Fruit fly (Drosophila melanogaster): ENCODE data around the gene CG6333.

Gene CG6333

DNA sequence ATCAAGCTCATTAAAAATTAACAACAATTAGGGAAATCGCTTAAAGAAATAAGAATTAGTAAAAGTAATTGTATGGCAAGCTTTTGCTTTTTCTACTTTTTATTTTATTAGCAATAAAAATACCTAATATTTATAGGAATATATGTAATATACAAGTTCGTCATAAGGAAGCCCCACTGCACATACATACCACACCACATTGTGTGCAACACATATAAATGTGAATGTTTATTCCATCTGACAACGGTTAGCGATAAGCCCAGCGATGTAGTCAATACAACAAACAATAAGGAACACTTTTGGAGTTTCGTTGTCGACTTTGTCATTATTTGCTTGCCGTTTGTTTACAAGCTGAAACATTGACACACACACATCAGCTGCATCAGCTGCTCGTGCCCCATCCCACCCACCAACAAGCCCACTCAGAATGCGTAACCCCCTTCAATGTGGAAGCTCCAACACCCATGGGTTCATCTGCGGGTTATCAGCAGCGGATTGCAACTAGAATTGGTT, 694 bp downstream of the CG6333 start (continued):
- TF ChIP-seq Nf-YA (GFP tag; IDR thresholded peaks at IDR 0.05) (peak; percentile 58; the same call in 1 of the 2 replicates), pros (GFP tag; optimal IDR thresholded peaks at IDR 0.05) (peak; percentile 12), unpg (GFP tag; optimal IDR thresholded peaks at IDR 0.05) (peak; percentile 85), jigr1 (GFP tag; IDR thresholded peaks at IDR 0.05) (no peak), odd (GFP tag; optimal IDR thresholded peaks at IDR 0.05) (peak; percentile 88), Abd-B (GFP tag; optimal IDR thresholded peaks at IDR 0.05) (no peak), CG14965 (GFP tag; optimal IDR thresholded peaks at IDR 0.05; ENCODE audit: borderline replicate concordance) (peak; percentile 53), HLH3B (GFP tag; IDR thresholded peaks at IDR 0.05) (peak; percentile 61; the same call in 1 of the 2 replicates), E2f1 (GFP tag; IDR thresholded peaks at IDR 0.05) (peak; percentile 44; the same call in 1 of the 2 replicates), fru (optimal IDR thresholded peaks at IDR 0.05) (no peak), CG18011 (GFP tag; optimal IDR thresholded peaks at IDR 0.05) (no peak), otp (GFP tag; IDR thresholded peaks at IDR 0.05) (peak; percentile 76; the same call in 2 of the 3 replicates), CG9609 (GFP tag; optimal IDR thresholded peaks at IDR 0.05) (no peak), mld (GFP tag; IDR thresholded peaks at IDR 0.05; ENCODE audit: partially characterized antibody) (no peak), Dip3 (GFP tag; optimal IDR thresholded peaks at IDR 0.05) (no peak), dimm (GFP tag; IDR thresholded peaks at IDR 0.05) (no peak), chm (GFP tag; IDR thresholded peaks at IDR 0.05) (peak; percentile 88; the same call in 1 of the 2 replicates), Poxn (GFP tag; IDR thresholded peaks at IDR 0.05) (no peak), CG8388 (GFP tag; optimal IDR thresholded peaks at IDR 0.05) (peak; percentile 76), D19B (GFP tag; optimal IDR thresholded peaks at IDR 0.05) (no peak), tna (GFP tag; IDR thresholded peaks at IDR 0.05; ENCODE audit: partially characterized antibody) (no peak), az2 (GFP tag; optimal IDR thresholded peaks at IDR 0.05) (peak; percentile 39), CG7987 (GFP tag; optimal IDR thresholded peaks at IDR 0.05) (peak; percentile 91), Sox100B (GFP tag; optimal IDR thresholded peaks at IDR 0.05) (peak; percentile 86), Adf1 (GFP tag; IDR thresholded peaks at IDR 0.05) (no peak), CG13775 (GFP tag; optimal IDR thresholded peaks at IDR 0.05) (peak; percentile 15), ci (GFP tag; IDR thresholded peaks at IDR 0.05) (peak; percentile 94), Vsx1 (GFP tag; optimal IDR thresholded peaks at IDR 0.05) (peak; percentile 92), PHDP (tag; optimal IDR thresholded peaks at IDR 0.05) (peak; percentile 78), CG10431 (GFP tag; optimal IDR thresholded peaks at IDR 0.05) (peak; percentile 95), CG17802 (tag; optimal IDR thresholded peaks at IDR 0.05) (peak; percentile 59), NC2α (GFP tag; optimal IDR thresholded peaks at IDR 0.05) (peak; percentile 56), Max (GFP tag; optimal IDR thresholded peaks at IDR 0.05) (peak; percentile 39), ssp (GFP tag; IDR thresholded peaks at IDR 0.05) (no peak; the same call in 1 of the 2 replicates), CG5245 (GFP tag; optimal IDR thresholded peaks at IDR 0.05) (peak; percentile 62), pho (GFP tag; optimal IDR thresholded peaks at IDR 0.05) (no peak), slbo (GFP tag; IDR thresholded peaks at IDR 0.05) (no peak), gcm2 (GFP tag; optimal IDR thresholded peaks at IDR 0.05) (no peak), CG12659 (GFP tag; optimal IDR thresholded peaks at IDR 0.05) (peak; percentile 40), Rfx (GFP tag; IDR thresholded peaks at IDR 0.05) (no peak), CHES-1-like (GFP tag; optimal IDR thresholded peaks at IDR 0.05) (no peak), CG7556 (GFP tag; optimal IDR thresholded peaks at IDR 0.05) (peak; percentile 81), CG17912 (GFP tag; optimal IDR thresholded peaks at IDR 0.05) (peak; percentile 88), Usf (GFP tag; optimal IDR thresholded peaks at IDR 0.05) (peak; percentile 18), wek (GFP tag; optimal IDR thresholded peaks at IDR 0.05) (peak; percentile 96), CG8944 (GFP tag; optimal IDR thresholded peaks at IDR 0.05) (peak; percentile 45), nerfin-2 (GFP tag; IDR thresholded peaks at IDR 0.05; ENCODE audit: partially characterized antibody) (no peak), Dip2 (GFP tag; IDR thresholded peaks at IDR 0.05) (no peak), bcd (GFP tag; optimal IDR thresholded peaks at IDR 0.05) (peak; percentile 71), CG31388 (GFP tag; optimal IDR thresholded peaks at IDR 0.05) (no peak), BEAF-32 (GFP tag; optimal IDR thresholded peaks at IDR 0.05) (no peak)

Measured in whole organism, embryonic.